Worm (Caenorhabditis elegans): ENCODE data around the gene cid-1.
A peak's percentile ranks its signal among the peaks of the same experiment; 100 is the strongest.

Gene cid-1

ce11 chrIII:5147445-5147844 is 26.3 kb upstream of the cid-1 start:
- no peak for TF ChIP-seq ceh-36 (tag; optimal IDR thresholded peaks at IDR 0.05)
- no peak for TF ChIP-seq hmg-4 (GFP tag; optimal IDR thresholded peaks at IDR 0.05)
- no peak for TF ChIP-seq tbx-37 (GFP tag; conservative IDR thresholded peaks at IDR 0.05)
- TF ChIP-seq sea-1 (GFP tag; conservative IDR thresholded peaks at IDR 0.05), result no peak
- no peak for TF ChIP-seq tbx-11 (GFP tag; IDR thresholded peaks at IDR 0.05)
- no peak for TF ChIP-seq flt-1 (GFP tag; IDR thresholded peaks at IDR 0.05)
- no peak for TF ChIP-seq ceh-13 (GFP tag; optimal IDR thresholded peaks at IDR 0.05)
- TF ChIP-seq scrt-1 (GFP tag; IDR thresholded peaks at IDR 0.05), result no peak
- no peak for TF ChIP-seq ama-1 (optimal IDR thresholded peaks at IDR 0.05)

- TF ChIP-seq pes-1 (GFP tag; IDR thresholded peaks at IDR 0.05), result no peak
- no peak for TF ChIP-seq B0310.2 (tag; optimal IDR thresholded peaks at IDR 0.05)
- TF ChIP-seq tbx-37 (GFP tag; conservative IDR thresholded peaks at IDR 0.05), result no peak
- no peak for TF ChIP-seq tra-4 (tag; optimal IDR thresholded peaks at IDR 0.05)
- TF ChIP-seq sea-1 (GFP tag; conservative IDR thresholded peaks at IDR 0.05), result no peak
- no peak for TF ChIP-seq ceh-13 (GFP tag; optimal IDR thresholded peaks at IDR 0.05)
- no peak for TF ChIP-seq hnd-1 (tag; optimal IDR thresholded peaks at IDR 0.05)
- no peak for TF ChIP-seq ceh-36 (tag; optimal IDR thresholded peaks at IDR 0.05)
- no peak for TF ChIP-seq ama-1 (optimal IDR thresholded peaks at IDR 0.05)
- no peak for TF ChIP-seq hmbx-1 (tag; optimal IDR thresholded peaks at IDR 0.05)
- no peak for TF ChIP-seq flt-1 (GFP tag; IDR thresholded peaks at IDR 0.05)
- no peak for TF ChIP-seq F13C5.2 (tag; optimal IDR thresholded peaks at IDR 0.05)
- TF ChIP-seq tbx-11 (GFP tag; IDR thresholded peaks at IDR 0.05), result no peak
- no peak for TF ChIP-seq scrt-1 (GFP tag; IDR thresholded peaks at IDR 0.05)
- no peak for TF ChIP-seq aly-1 (tag; optimal IDR thresholded peaks at IDR 0.05)
- no peak for TF ChIP-seq hmg-4 (GFP tag; optimal IDR thresholded peaks at IDR 0.05)
- TF ChIP-seq ets-7 (tag; optimal IDR thresholded peaks at IDR 0.05), result no peak
Measured at ce11 chrIII:5149478-5149877, 24.2 kb upstream of the cid-1 start, which contains the start of gene Y54H5A.2. TSS of gene Y54H5A.2 (minus strand) at chrIII:5149578.

- TF ChIP-seq ceh-36 (tag; optimal IDR thresholded peaks at IDR 0.05), result no peak
- no peak for TF ChIP-seq tbx-37 (GFP tag; conservative IDR thresholded peaks at IDR 0.05)
- no peak for TF ChIP-seq flt-1 (GFP tag; IDR thresholded peaks at IDR 0.05)
- no peak for TF ChIP-seq ama-1 (optimal IDR thresholded peaks at IDR 0.05)
- TF ChIP-seq F13C5.2 (tag; optimal IDR thresholded peaks at IDR 0.05), result no peak
- TF ChIP-seq ets-7 (tag; optimal IDR thresholded peaks at IDR 0.05), result no peak
- TF ChIP-seq aly-1 (tag; optimal IDR thresholded peaks at IDR 0.05), result no peak
- no peak for TF ChIP-seq scrt-1 (GFP tag; IDR thresholded peaks at IDR 0.05)
- no peak for TF ChIP-seq hmg-4 (GFP tag; optimal IDR thresholded peaks at IDR 0.05)
- TF ChIP-seq B0310.2 (tag; optimal IDR thresholded peaks at IDR 0.05), result no peak
- no peak for TF ChIP-seq ceh-13 (GFP tag; optimal IDR thresholded peaks at IDR 0.05)
- no peak for TF ChIP-seq hnd-1 (tag; optimal IDR thresholded peaks at IDR 0.05)
- no peak for TF ChIP-seq tra-4 (tag; optimal IDR thresholded peaks at IDR 0.05)
- TF ChIP-seq hmbx-1 (tag; optimal IDR thresholded peaks at IDR 0.05), result no peak
- TF ChIP-seq pes-1 (GFP tag; IDR thresholded peaks at IDR 0.05), result no peak
- TF ChIP-seq tbx-11 (GFP tag; IDR thresholded peaks at IDR 0.05), result no peak
- TF ChIP-seq sea-1 (GFP tag; conservative IDR thresholded peaks at IDR 0.05), result no peak
Measured at ce11 chrIII:5150012-5150411, 23.7 kb upstream of the cid-1 start.

ce11 chrIII:5150980-5151379 is 22.7 kb upstream of the cid-1 start:
- no peak for TF ChIP-seq hmbx-1 (tag; optimal IDR thresholded peaks at IDR 0.05)
- no peak for TF ChIP-seq tbx-37 (GFP tag; conservative IDR thresholded peaks at IDR 0.05)
- no peak for TF ChIP-seq F13C5.2 (tag; optimal IDR thresholded peaks at IDR 0.05)
- TF ChIP-seq ceh-36 (tag; optimal IDR thresholded peaks at IDR 0.05), result no peak
- TF ChIP-seq B0310.2 (tag; optimal IDR thresholded peaks at IDR 0.05), result no peak
- TF ChIP-seq ets-7 (tag; optimal IDR thresholded peaks at IDR 0.05), result no peak
- no peak for TF ChIP-seq aly-1 (tag; optimal IDR thresholded peaks at IDR 0.05)
- no peak for TF ChIP-seq flt-1 (GFP tag; IDR thresholded peaks at IDR 0.05)
- no peak for TF ChIP-seq tra-4 (tag; optimal IDR thresholded peaks at IDR 0.05)
- no peak for TF ChIP-seq sea-1 (GFP tag; conservative IDR thresholded peaks at IDR 0.05)
- no peak for TF ChIP-seq hmg-4 (GFP tag; optimal IDR thresholded peaks at IDR 0.05)
- TF ChIP-seq ama-1 (optimal IDR thresholded peaks at IDR 0.05), result no peak
- no peak for TF ChIP-seq scrt-1 (GFP tag; IDR thresholded peaks at IDR 0.05)
- no peak for TF ChIP-seq tbx-11 (GFP tag; IDR thresholded peaks at IDR 0.05)
- no peak for TF ChIP-seq ceh-13 (GFP tag; optimal IDR thresholded peaks at IDR 0.05)
- no peak for TF ChIP-seq hnd-1 (tag; optimal IDR thresholded peaks at IDR 0.05)
- no peak for TF ChIP-seq pes-1 (GFP tag; IDR thresholded peaks at IDR 0.05)

ce11 chrIII:5153137-5153536 is 20.6 kb upstream of the cid-1 start, which contains the start of the genes rbm-42 and grwd-1:
TSS of gene rbm-42 (minus strand) at chrIII:5153229.
TSS of gene grwd-1 (plus strand) at chrIII:5153464.
- TF ChIP-seq F13C5.2 (tag; optimal IDR thresholded peaks at IDR 0.05) (peak; percentile 16), flt-1 (GFP tag; IDR thresholded peaks at IDR 0.05) (no peak), tbx-11 (GFP tag; IDR thresholded peaks at IDR 0.05) (no peak)

ce11 chrIII:5155393-5155792 is 18.3 kb upstream of the cid-1 start:
- TF ChIP-seq hnd-1 (tag; optimal IDR thresholded peaks at IDR 0.05), result no peak
- no peak for TF ChIP-seq ceh-36 (tag; optimal IDR thresholded peaks at IDR 0.05)
- TF ChIP-seq tbx-37 (GFP tag; conservative IDR thresholded peaks at IDR 0.05), result no peak
- no peak for TF ChIP-seq tra-4 (tag; optimal IDR thresholded peaks at IDR 0.05)
- no peak for TF ChIP-seq hmbx-1 (tag; optimal IDR thresholded peaks at IDR 0.05)
- no peak for TF ChIP-seq hmg-4 (GFP tag; optimal IDR thresholded peaks at IDR 0.05)
- no peak for TF ChIP-seq ama-1 (optimal IDR thresholded peaks at IDR 0.05)
- TF ChIP-seq sea-1 (GFP tag; conservative IDR thresholded peaks at IDR 0.05), result no peak
- TF ChIP-seq B0310.2 (tag; optimal IDR thresholded peaks at IDR 0.05), result no peak
- TF ChIP-seq flt-1 (GFP tag; IDR thresholded peaks at IDR 0.05), result no peak
- no peak for TF ChIP-seq tbx-11 (GFP tag; IDR thresholded peaks at IDR 0.05)
- no peak for TF ChIP-seq aly-1 (tag; optimal IDR thresholded peaks at IDR 0.05)
- no peak for TF ChIP-seq ets-7 (tag; optimal IDR thresholded peaks at IDR 0.05)
- TF ChIP-seq ceh-13 (GFP tag; optimal IDR thresholded peaks at IDR 0.05), result no peak
- TF ChIP-seq scrt-1 (GFP tag; IDR thresholded peaks at IDR 0.05), result no peak
- TF ChIP-seq F13C5.2 (tag; optimal IDR thresholded peaks at IDR 0.05), result no peak

ce11 chrIII:5158674-5159073 is 15.0 kb upstream of the cid-1 start, which contains the start of gene oxy-4:
TSS of gene oxy-4 (minus strand) at chrIII:5158774.
- TF ChIP-seq ceh-36 (tag; optimal IDR thresholded peaks at IDR 0.05), result no peak
- no peak for TF ChIP-seq aly-1 (tag; optimal IDR thresholded peaks at IDR 0.05)

All from whole organism, early embryonic.